Fruit fly (Drosophila melanogaster) whole organism, prepupa: ENCODE measurements around the gene CG13295.

ENCODE experiments used
- Blimp-1 ChIP-seq: fragments of 200-800 bp; sonication (Bioruptor generic); optimal IDR thresholded peaks from 3 replicates; lab custom pipeline; 2017; ENCODE audit warnings: missing biosample characterization, missing genetic modification characterization, mild to moderate bottlenecking, moderate library complexity, missing genetic modification reagents
- CG10631 ChIP-seq: fragments of 200-800 bp; sonication (Bioruptor generic); optimal IDR thresholded peaks from 2 replicates; lab custom pipeline; 2016; ENCODE audit warnings: missing biosample characterization, missing genetic modification characterization
- CG10669 ChIP-seq: fragments of 200-800 bp; sonication (Bioruptor generic); optimal IDR thresholded peaks from 3 replicates; lab custom pipeline; 2018; ENCODE audit warnings: missing biosample characterization, mild to moderate bottlenecking, missing genetic modification characterization, moderate library complexity
- CG11294 ChIP-seq: fragments of 200-800 bp; sonication (Bioruptor generic); IDR thresholded peaks from 2 replicates; pipeline ENCODE4 v1.3.6; 2022; ENCODE audit warnings: missing biosample characterization, missing genetic modification characterization
- CG11762 ChIP-seq: fragments of 200-800 bp; sonication (Bioruptor generic); optimal IDR thresholded peaks from 3 replicates; lab custom pipeline; 2016; ENCODE audit warnings: missing biosample characterization, missing genetic modification characterization; ENCODE audit not compliant: insufficient read depth
- CG11902 ChIP-seq: fragments of 200-800 bp; sonication (Bioruptor generic); optimal IDR thresholded peaks from 3 replicates; lab custom pipeline; 2016; ENCODE audit warnings: missing biosample characterization, missing genetic modification characterization
- CG1621 ChIP-seq: fragments of 200-800 bp; sonication (Bioruptor generic); optimal IDR thresholded peaks from 3 replicates; lab custom pipeline; 2018; ENCODE audit warnings: missing biosample characterization, mild to moderate bottlenecking, missing genetic modification characterization
- CG16779 ChIP-seq: fragments of 200-800 bp; sonication (Bioruptor generic); optimal IDR thresholded peaks from 3 replicates; lab custom pipeline; 2017; ENCODE audit warnings: missing biosample characterization, mild to moderate bottlenecking, missing genetic modification characterization
- CG34406 ChIP-seq: fragments of 200-800 bp; sonication (Bioruptor generic); optimal IDR thresholded peaks from 3 replicates; lab custom pipeline; 2016; ENCODE audit warnings: missing biosample characterization, missing genetic modification characterization
- CG3919 ChIP-seq: fragments of 200-800 bp; sonication (Bioruptor generic); optimal IDR thresholded peaks from 3 replicates; lab custom pipeline; 2016; ENCODE audit warnings: missing biosample characterization, missing genetic modification characterization
- CG4318 ChIP-seq: fragments of 200-800 bp; sonication (Bioruptor generic); optimal IDR thresholded peaks from 3 replicates; lab custom pipeline; 2017; ENCODE audit warnings: missing biosample characterization, mild to moderate bottlenecking, missing genetic modification characterization
- CG6792 ChIP-seq: fragments of 200-800 bp; sonication (Bioruptor generic); optimal IDR thresholded peaks from 3 replicates; lab custom pipeline; 2016; ENCODE audit warnings: missing biosample characterization, missing genetic modification characterization
- CG7368 ChIP-seq: fragments of 200-800 bp; sonication (Bioruptor generic); optimal IDR thresholded peaks from 3 replicates; lab custom pipeline; 2016; ENCODE audit warnings: missing biosample characterization, missing genetic modification characterization
- CG8119 ChIP-seq: fragments of 200-800 bp; sonication (Bioruptor generic); IDR thresholded peaks from 3 replicates; pipeline ENCODE4 v1.3.6; 2022; ENCODE audit warnings: missing biosample characterization, missing genetic modification characterization
- CG8632 ChIP-seq: fragments of 200-800 bp; sonication (Bioruptor generic); optimal IDR thresholded peaks from 3 replicates; lab custom pipeline; 2016; ENCODE audit warnings: missing biosample characterization, missing genetic modification characterization
- CG9139 ChIP-seq: fragments of 200-800 bp; sonication (Bioruptor generic); optimal IDR thresholded peaks from 3 replicates; lab custom pipeline; 2017; ENCODE audit warnings: missing biosample characterization, mild to moderate bottlenecking, missing genetic modification characterization
- Eip75B ChIP-seq: fragments of 200-800 bp; sonication (Bioruptor generic); optimal IDR thresholded peaks from 3 replicates; lab custom pipeline; 2016; ENCODE audit warnings: missing biosample characterization, missing genetic modification characterization
- Eip78C ChIP-seq: fragments of 200-800 bp; sonication (Bioruptor generic); peaks from one replicate; lab custom pipeline; 2016; ENCODE audit warnings: missing biosample characterization, missing genetic modification characterization
- Ets21C ChIP-seq: fragments of 200-800 bp; sonication (Bioruptor generic); optimal IDR thresholded peaks from 3 replicates; lab custom pipeline; 2016; ENCODE audit warnings: missing biosample characterization, missing genetic modification characterization
- Gug ChIP-seq: fragments of 200-800 bp; sonication (Bioruptor generic); IDR thresholded peaks from 2 replicates; pipeline ENCODE4 v1.3.6; 2022; ENCODE audit warnings: missing biosample characterization, missing genetic modification characterization
- Hr38 ChIP-seq: sonication (Bioruptor generic); optimal IDR thresholded peaks from 2 replicates; lab custom pipeline; 2016; ENCODE audit warnings: missing biosample characterization, missing genetic modification characterization
- Met ChIP-seq: fragments of 200-800 bp; sonication (Bioruptor generic); optimal IDR thresholded peaks from 3 replicates; lab custom pipeline; 2016; ENCODE audit warnings: missing biosample characterization, missing genetic modification characterization
- OdsH ChIP-seq: fragments of 200-800 bp; sonication (Bioruptor generic); optimal IDR thresholded peaks from 3 replicates; lab custom pipeline; 2016; ENCODE audit warnings: missing biosample characterization, missing genetic modification characterization
- Smox ChIP-seq: fragments of 200-800 bp; sonication (Bioruptor generic); optimal IDR thresholded peaks from 3 replicates; lab custom pipeline; 2016; ENCODE audit warnings: missing biosample characterization, missing genetic modification characterization
- Sox102F ChIP-seq: fragments of 200-800 bp; sonication (Bioruptor generic); optimal IDR thresholded peaks from 2 replicates; lab custom pipeline; 2016; ENCODE audit warnings: missing biosample characterization, mild to moderate bottlenecking, missing genetic modification characterization
- Sox14 ChIP-seq: fragments of 200-800 bp; sonication (Bioruptor generic); optimal IDR thresholded peaks from 3 replicates; lab custom pipeline; 2016; ENCODE audit warnings: missing biosample characterization, missing genetic modification characterization
- Sox15 ChIP-seq: fragments of 200-800 bp; sonication (Bioruptor generic); optimal IDR thresholded peaks from 3 replicates; lab custom pipeline; 2016; ENCODE audit warnings: missing biosample characterization, missing genetic modification characterization
- achi ChIP-seq: fragments of 200-800 bp; sonication (Bioruptor generic); optimal IDR thresholded peaks from 3 replicates; lab custom pipeline; 2016; ENCODE audit warnings: missing biosample characterization, missing genetic modification characterization
- acj6 ChIP-seq: fragments of 200-800 bp; sonication (Bioruptor generic); optimal IDR thresholded peaks from 3 replicates; lab custom pipeline; 2016; ENCODE audit warnings: missing biosample characterization, missing genetic modification characterization
- cyc ChIP-seq: fragments of 200-800 bp; sonication (Bioruptor generic); optimal IDR thresholded peaks from 3 replicates; lab custom pipeline; 2016; ENCODE audit warnings: missing biosample characterization, missing genetic modification characterization
- eg ChIP-seq: fragments of 200-800 bp; sonication (Bioruptor generic); IDR thresholded peaks from 3 replicates; pipeline ENCODE4 v1.3.6; 2022; ENCODE audit warnings: missing biosample characterization, missing genetic modification characterization
- esn ChIP-seq: fragments of 200-800 bp; sonication (Bioruptor generic); optimal IDR thresholded peaks from 2 replicates; lab custom pipeline; 2016; ENCODE audit warnings: missing biosample characterization, mild to moderate bottlenecking, missing genetic modification characterization, moderate library complexity
- fd85E ChIP-seq: fragments of 200-800 bp; sonication (Bioruptor generic); optimal IDR thresholded peaks from 3 replicates; lab custom pipeline; 2016; ENCODE audit warnings: missing biosample characterization, missing genetic modification characterization
- fkh ChIP-seq: fragments of 200-800 bp; sonication (Bioruptor generic); optimal IDR thresholded peaks from 3 replicates; lab custom pipeline; 2017; ENCODE audit warnings: missing biosample characterization, mild to moderate bottlenecking, missing genetic modification characterization, moderate library complexity
- lz ChIP-seq: fragments of 200-800 bp; sonication (Bioruptor generic); optimal IDR thresholded peaks from 3 replicates; lab custom pipeline; 2016; ENCODE audit warnings: missing biosample characterization, missing genetic modification characterization
- net ChIP-seq: fragments of 200-800 bp; sonication (Bioruptor generic); optimal IDR thresholded peaks from 3 replicates; lab custom pipeline; 2016; ENCODE audit warnings: missing biosample characterization, missing genetic modification characterization
- pdm3 ChIP-seq: fragments of 200-800 bp; sonication (Bioruptor generic); optimal IDR thresholded peaks from 3 replicates; lab custom pipeline; 2016; ENCODE audit warnings: missing biosample characterization, missing genetic modification characterization
- salr ChIP-seq, 2 experiments: fragments of 200-800 bp; sonication (Bioruptor generic); optimal IDR thresholded peaks; 3 replicates each; lab custom pipeline; 2016 to 2018; ENCODE audit warnings: missing biosample characterization in 2 of 2, missing genetic modification characterization in 2 of 2, mild to moderate bottlenecking in 1 of 2
- ss ChIP-seq, 2 experiments: fragments of 200-800 bp; sonication (Bioruptor generic); optimal IDR thresholded peaks; 2 replicates in 1 of 2; 3 replicates in 1 of 2; lab custom pipeline; 2017 to 2018; ENCODE audit warnings: mild to moderate bottlenecking in 2 of 2, missing biosample characterization in 2 of 2, missing genetic modification characterization in 2 of 2, moderate library complexity in 1 of 2
- svp ChIP-seq: fragments of 200-800 bp; sonication (Bioruptor generic); peaks from one replicate; lab custom pipeline; 2016; ENCODE audit warnings: missing biosample characterization, missing genetic modification characterization
- topi ChIP-seq: fragments of 200-800 bp; sonication (Bioruptor generic); optimal IDR thresholded peaks from 3 replicates; lab custom pipeline; 2016; ENCODE audit warnings: missing biosample characterization, missing genetic modification characterization
- vri ChIP-seq: fragments of 200-800 bp; sonication (Bioruptor generic); optimal IDR thresholded peaks from 3 replicates; lab custom pipeline; 2016; ENCODE audit warnings: missing biosample characterization, mild to moderate bottlenecking, missing genetic modification characterization

Gene CG13295

dm6 chr3L:6084446-6084845, 9.4 kb upstream of the CG13295 start (continued):
- TF ChIP-seq CG9139 (GFP tag; lab: Kevin White, UChicago) (no peak), net (no peak), topi (GFP tag; lab: Kevin White, UChicago) (no peak), CG7368 (GFP tag; lab: Kevin White, UChicago) (no peak), lz (GFP tag; lab: Kevin White, UChicago) (no peak), Met (no peak), cyc (GFP tag; lab: Kevin White, UChicago) (no peak), acj6 (GFP tag; lab: Kevin White, UChicago) (peak; percentile 46), CG6792 (GFP tag; lab: Kevin White, UChicago) (no peak), pdm3 (GFP tag; lab: Kevin White, UChicago) (peak; percentile 46), OdsH (GFP tag; lab: Kevin White, UChicago) (peak; percentile 64), Eip78C (peak; percentile 82), eg (no peak; the same call in 2 of the 3 replicates)

DNA sequence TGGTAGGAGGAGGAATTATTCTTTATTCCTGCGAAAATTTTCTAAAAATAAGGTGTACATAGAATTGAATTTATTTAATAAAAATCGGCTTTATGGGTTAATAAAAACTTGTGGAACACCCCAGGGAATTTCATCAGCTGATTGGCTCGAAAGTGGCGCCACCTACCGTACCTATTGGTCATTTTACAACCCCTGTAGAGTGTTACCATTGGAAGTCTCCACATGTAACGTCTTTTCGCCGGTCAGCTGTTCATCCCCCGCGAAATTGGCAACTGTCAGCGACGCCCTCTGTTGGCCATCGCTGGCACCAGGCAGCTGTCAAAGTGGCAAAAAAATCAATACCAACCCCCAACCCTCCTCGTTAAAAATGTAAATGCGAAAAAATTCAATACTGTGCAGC, 7.5 kb upstream of the CG13295 start, which contains the start of gene CG13293:
TSS of gene CG13293 (plus strand) at position 323 of the 400 bp plus-strand sequence.
- TF ChIP-seq svp (no peak), achi (GFP tag; lab: Kevin White, UChicago) (peak; percentile 88)
- TF ChIP-seq, all 60 proteins: peak for 1

dm6 chr3L:6076429-6076828, 1.4 kb upstream of the CG13295 start, which contains the start of gene ssp6:
TSS of gene ssp6 (plus strand) at chr3L:6076722.
- no peak for TF ChIP-seq Sox102F
- TF ChIP-seq eg: no peak
- TF ChIP-seq CG6792 (GFP tag; lab: Kevin White, UChicago): no peak
- TF ChIP-seq ss (GFP tag; optimal IDR thresholded peaks at IDR 0.05; lab: Kevin White, UChicago): no peak
- no peak for TF ChIP-seq fd85E
- TF ChIP-seq Sox14 (GFP tag; lab: Kevin White, UChicago): no peak
- TF ChIP-seq CG10631 (GFP tag; lab: Kevin White, UChicago): no peak
- peak; percentile 10 for TF ChIP-seq svp
- no peak for TF ChIP-seq CG8632 (GFP tag; lab: Kevin White, UChicago)
- no peak for TF ChIP-seq Gug (GFP tag; lab: Robert Waterston, UW)
- TF ChIP-seq Eip78C: peak; percentile 19
- TF ChIP-seq, all 60 proteins: peak for 2

DNA sequence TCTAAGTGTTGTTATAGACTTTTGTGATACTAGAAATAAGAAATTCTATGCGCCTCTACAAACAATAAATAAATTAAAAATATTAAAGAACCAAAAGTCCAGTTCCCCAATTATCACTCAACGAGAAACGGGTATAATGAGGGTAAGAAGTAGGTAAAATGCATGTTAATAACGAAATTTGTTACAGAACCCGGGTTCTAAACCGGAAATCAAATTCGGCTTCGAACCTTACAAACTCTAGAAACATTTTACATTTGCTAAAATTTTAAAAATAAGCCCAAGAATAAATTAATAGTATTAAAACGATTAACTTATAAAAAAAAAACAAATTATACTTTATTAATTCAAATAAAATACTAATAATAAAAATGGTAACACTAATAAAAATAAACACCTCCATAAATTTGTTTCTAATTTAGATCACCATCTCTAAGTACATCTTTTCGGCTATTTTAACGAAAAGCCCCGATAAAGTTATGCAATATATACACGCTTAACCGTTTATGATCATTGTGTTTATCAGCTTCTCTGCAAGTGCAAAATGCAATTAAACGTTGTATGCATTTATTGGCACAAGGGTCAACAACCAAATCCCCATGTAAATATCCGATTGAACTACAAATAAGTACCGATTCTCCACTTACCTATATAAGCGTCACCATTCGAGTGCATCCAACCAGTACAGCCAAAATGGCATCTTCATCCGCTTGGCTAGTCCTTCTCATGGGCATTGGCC, 3.4 kb downstream of the CG13295 start, which contains the start of gene CG6602:
TSS of gene CG6602 (plus strand) at position 686 of the 736 bp plus-strand sequence.
- TF ChIP-seq net (peak; percentile 5), CG16779 (no peak), CG1621 (tag; lab: Kevin White, UChicago) (no peak), Eip78C (peak; percentile 68), topi (GFP tag; lab: Kevin White, UChicago) (peak; percentile 49), CG34406 (GFP tag; lab: Kevin White, UChicago) (peak; percentile 25), CG11902 (GFP tag; lab: Kevin White, UChicago) (peak; percentile 66), CG3919 (GFP tag; lab: Kevin White, UChicago) (peak; percentile 58), Hr38 (no peak), CG10631 (GFP tag; lab: Kevin White, UChicago) (peak; percentile 6), salr (GFP tag; optimal IDR thresholded peaks at IDR 0.05; lab: Kevin White, UChicago) (peak in 1 of 2 experiments; percentile 54), CG10669 (GFP tag; lab: Kevin White, UChicago) (peak; percentile 42), Smox (GFP tag; lab: Kevin White, UChicago) (no peak), lz (GFP tag; lab: Kevin White, UChicago) (peak; percentile 68), Blimp-1 (peak; percentile 31), acj6 (GFP tag; lab: Kevin White, UChicago) (peak; percentile 40), CG7368 (GFP tag; lab: Kevin White, UChicago) (peak; percentile 13), fkh (GFP tag; lab: Kevin White, UChicago) (no peak), cyc (GFP tag; lab: Kevin White, UChicago) (peak; percentile 73), Gug (GFP tag; lab: Robert Waterston, UW) (no peak; the same call in 1 of the 2 replicates), Met (peak; percentile 44), CG8119 (GFP tag; lab: Robert Waterston, UW) (no peak), Eip75B (GFP tag; lab: Kevin White, UChicago) (peak; percentile 17), fd85E (no peak), Sox15 (GFP tag; lab: Kevin White, UChicago) (peak; percentile 41), OdsH (GFP tag; lab: Kevin White, UChicago) (peak; percentile 59), CG11762 (GFP tag; lab: Kevin White, UChicago) (no peak), Ets21C (GFP tag; lab: Kevin White, UChicago) (no peak), achi (GFP tag; lab: Kevin White, UChicago) (peak; percentile 25), CG11294 (no peak), eg (peak; percentile 50; the same call in 2 of the 3 replicates), CG4318 (GFP tag; lab: Kevin White, UChicago) (no peak), vri (GFP tag; lab: Kevin White, UChicago) (peak; percentile 5), esn (GFP tag; lab: Kevin White, UChicago) (peak; percentile 53)
